Fruit fly (Drosophila melanogaster) whole organism, embryonic: ENCODE measurements around the gene Karybeta3.

Experiments
- Atf-2 ChIP-seq: fragments of 200-800 bp; sonication (Bioruptor generic); optimal IDR thresholded peaks from 2 replicates; lab custom pipeline; 2016; ENCODE audit warnings: missing biosample characterization, missing genetic modification characterization
- B-H1 ChIP-seq: fragments of 200-800 bp; sonication (Bioruptor generic); IDR thresholded peaks from 3 replicates; pipeline ENCODE4 v1.3.6; 2022; ENCODE audit warnings: missing biosample characterization, missing genetic modification characterization
- B-H2 ChIP-seq: fragments of 200-800 bp; sonication (Bioruptor generic); optimal IDR thresholded peaks from 2 replicates; lab custom pipeline; 2018; ENCODE audit warnings: missing biosample characterization, mild to moderate bottlenecking, missing genetic modification characterization
- Bdp1 ChIP-seq: fragments of 200-800 bp; sonication (Bioruptor generic); optimal IDR thresholded peaks from 3 replicates; lab custom pipeline; 2016; ENCODE audit warnings: missing biosample characterization, missing genetic modification characterization
- CG11247 ChIP-seq: fragments of 200-800 bp; sonication (Bioruptor generic); IDR thresholded peaks from 2 replicates; pipeline ENCODE4 v1.3.6; 2022; ENCODE audit warnings: missing biosample characterization, missing genetic modification characterization
- CG11398 ChIP-seq: fragments of 200-800 bp; sonication (Bioruptor generic); optimal IDR thresholded peaks from 2 replicates; lab custom pipeline; 2016; ENCODE audit warnings: missing biosample characterization, missing genetic modification characterization
- CG12236 ChIP-seq: fragments of 200-800 bp; sonication (Bioruptor generic); optimal IDR thresholded peaks from 2 replicates; lab custom pipeline; 2016; ENCODE audit warnings: missing biosample characterization, missing genetic modification characterization
- CG12659 ChIP-seq: fragments of 200-800 bp; sonication (Bioruptor generic); optimal IDR thresholded peaks from 3 replicates; lab custom pipeline; 2017; ENCODE audit warnings: mild to moderate bottlenecking, missing biosample characterization, missing genetic modification reagents, missing genetic modification characterization
- CG13287 ChIP-seq: fragments of 200-800 bp; sonication (Bioruptor generic); IDR thresholded peaks from 2 replicates; pipeline ENCODE4 v1.3.6; 2022; ENCODE audit warnings: missing biosample characterization, missing genetic modification characterization; ENCODE audit not compliant: partially characterized antibody
- CG13894 ChIP-seq: fragments of 200-800 bp; sonication (Bioruptor generic); optimal IDR thresholded peaks from 3 replicates; lab custom pipeline; 2018; ENCODE audit warnings: missing biosample characterization, mild to moderate bottlenecking, missing genetic modification characterization, moderate library complexity
- CG17361 ChIP-seq: fragments of 200-800 bp; sonication (Bioruptor generic); IDR thresholded peaks from 3 replicates; pipeline ENCODE4 v1.3.6; 2022; ENCODE audit warnings: missing biosample characterization, missing genetic modification characterization
- CG17385 ChIP-seq: fragments of 200-800 bp; sonication (Bioruptor generic); optimal IDR thresholded peaks from 3 replicates; lab custom pipeline; 2018; ENCODE audit warnings: missing biosample characterization, mild to moderate bottlenecking, missing genetic modification characterization
- CG17612 ChIP-seq: fragments of 200-800 bp; sonication (Bioruptor generic); IDR thresholded peaks from 2 replicates; pipeline ENCODE4 v1.3.6; 2022; ENCODE audit warnings: missing biosample characterization, missing genetic modification characterization
- CG2875 ChIP-seq: fragments of 200-800 bp; sonication (Bioruptor generic); optimal IDR thresholded peaks from 2 replicates; lab custom pipeline; 2017; ENCODE audit warnings: missing biosample characterization, mild to moderate bottlenecking, missing genetic modification characterization, missing genetic modification reagents
- CG3065 ChIP-seq: fragments of 200-800 bp; sonication (Bioruptor generic); optimal IDR thresholded peaks from 2 replicates; lab custom pipeline; 2016; ENCODE audit warnings: missing biosample characterization, missing genetic modification characterization
- CG31224 ChIP-seq: fragments of 200-800 bp; sonication (Bioruptor generic); IDR thresholded peaks from 2 replicates; pipeline ENCODE4 v1.3.6; 2022; ENCODE audit warnings: missing biosample characterization, missing genetic modification characterization
- CG34224 ChIP-seq: fragments of 200-800 bp; sonication (Bioruptor generic); IDR thresholded peaks from 3 replicates; pipeline ENCODE4 v1.3.6; 2022; ENCODE audit warnings: missing biosample characterization, missing genetic modification characterization; ENCODE audit not compliant: partially characterized antibody
- CG3726 ChIP-seq: fragments of 200-800 bp; sonication (Bioruptor generic); IDR thresholded peaks from 3 replicates; pipeline ENCODE4, ENCODE4 v1.3.6; 2022; ENCODE audit warnings: missing biosample characterization, missing genetic modification characterization
- CG4730 ChIP-seq: fragments of 200-800 bp; sonication (Bioruptor generic); IDR thresholded peaks from 2 replicates; pipeline ENCODE4 v1.3.6; 2022; ENCODE audit warnings: missing biosample characterization, missing genetic modification characterization
- CG6765 ChIP-seq: fragments of 200-800 bp; sonication (Bioruptor generic); optimal IDR thresholded peaks from 3 replicates; lab custom pipeline; 2017; ENCODE audit warnings: missing biosample characterization, mild to moderate bottlenecking, missing genetic modification characterization
- CG7372 ChIP-seq: fragments of 200-800 bp; sonication (Bioruptor generic); IDR thresholded peaks from 2 replicates; pipeline ENCODE4 v1.3.6; 2022; ENCODE audit warnings: missing biosample characterization, missing genetic modification characterization
- CG7928 ChIP-seq: fragments of 200-800 bp; sonication (Bioruptor generic); optimal IDR thresholded peaks from 2 replicates; lab custom pipeline; 2017; ENCODE audit warnings: missing biosample characterization, mild to moderate bottlenecking, missing genetic modification characterization
- CG8359 ChIP-seq: fragments of 200-800 bp; sonication (Bioruptor generic); optimal IDR thresholded peaks from 2 replicates; lab custom pipeline; 2017; ENCODE audit warnings: missing biosample characterization, mild to moderate bottlenecking, missing genetic modification characterization, borderline replicate concordance
- CG9215 ChIP-seq: fragments of 200-800 bp; sonication (Bioruptor generic); IDR thresholded peaks from 2 replicates; pipeline ENCODE4 v1.3.6; 2022; ENCODE audit warnings: missing biosample characterization, missing genetic modification characterization
- CG9817 ChIP-seq: fragments of 200-800 bp; sonication (Bioruptor generic); optimal IDR thresholded peaks from 2 replicates; lab custom pipeline; 2018; ENCODE audit warnings: missing biosample characterization, mild to moderate bottlenecking, missing genetic modification characterization, moderate library complexity
- Camta ChIP-seq: fragments of 200-800 bp; sonication (Bioruptor generic); optimal IDR thresholded peaks from 2 replicates; lab custom pipeline; 2016; ENCODE audit warnings: missing biosample characterization, missing genetic modification characterization
- Dbx ChIP-seq: fragments of 200-800 bp; sonication (Bioruptor generic); IDR thresholded peaks from 3 replicates; pipeline ENCODE4 v1.3.6; 2022; ENCODE audit warnings: missing biosample characterization, missing genetic modification characterization
- Dfd ChIP-seq, 2 experiments: fragments of >200 bp; optimal IDR thresholded peaks; 2 replicates each; lab custom pipeline; 2017; ENCODE audit warnings: missing biosample characterization in 2 of 2, missing genetic modification characterization in 2 of 2
- Dll ChIP-seq: fragments of 200-800 bp; sonication (Bioruptor generic); IDR thresholded peaks from 4 replicates; pipeline ENCODE4 v1.3.6; 2022; ENCODE audit warnings: missing biosample characterization, missing genetic modification characterization; ENCODE audit not compliant: partially characterized antibody
- Dp ChIP-seq: fragments of 200-800 bp; sonication (Bioruptor generic); optimal IDR thresholded peaks from 2 replicates; lab custom pipeline; 2018; ENCODE audit warnings: missing biosample characterization, mild to moderate bottlenecking, missing genetic modification characterization, moderate library complexity
- Hmx ChIP-seq: fragments of 200-800 bp; sonication (Bioruptor generic); optimal IDR thresholded peaks from 2 replicates; lab custom pipeline; 2016; ENCODE audit warnings: missing biosample characterization, missing genetic modification characterization
- Mad ChIP-seq: fragments of 200-800 bp; sonication (Bioruptor generic); optimal IDR thresholded peaks from 2 replicates; lab custom pipeline; 2016; ENCODE audit warnings: missing biosample characterization, missing genetic modification characterization
- Mrtf ChIP-seq: fragments of 200-800 bp; sonication (Bioruptor generic); IDR thresholded peaks from 3 replicates; pipeline ENCODE4 v1.3.6; 2022; ENCODE audit warnings: missing biosample characterization, missing genetic modification characterization
- Pdp1 ChIP-seq, 2 experiments: fragments of 200-800 bp; sonication (Bioruptor generic); optimal IDR thresholded peaks; 3 replicates each; lab custom pipeline; 2016; ENCODE audit warnings: missing biosample characterization in 2 of 2, missing genetic modification characterization in 2 of 2, mild to moderate bottlenecking in 1 of 2, moderate library complexity in 1 of 2
- Spps ChIP-seq: fragments of 200-800 bp; sonication (Bioruptor generic); optimal IDR thresholded peaks from 2 replicates; lab custom pipeline; 2018; ENCODE audit warnings: missing biosample characterization, mild to moderate bottlenecking, missing genetic modification characterization
- ara ChIP-seq: fragments of 200-800 bp; sonication (Bioruptor generic); IDR thresholded peaks from 2 replicates; pipeline ENCODE4 v1.3.6; 2022; ENCODE audit warnings: missing biosample characterization, missing genetic modification characterization
- caup ChIP-seq: fragments of 200-800 bp; sonication (Bioruptor generic); optimal IDR thresholded peaks from 3 replicates; lab custom pipeline; 2017; ENCODE audit warnings: missing biosample characterization, mild to moderate bottlenecking, missing genetic modification characterization, moderate library complexity; ENCODE audit not compliant: severe bottlenecking
- dan ChIP-seq: fragments of 200-800 bp; sonication (Bioruptor generic); IDR thresholded peaks from 2 replicates; pipeline ENCODE4 v1.3.6; 2022; ENCODE audit warnings: missing biosample characterization, missing genetic modification characterization
- dm ChIP-seq: fragments of 200-800 bp; sonication (Bioruptor generic); optimal IDR thresholded peaks from 3 replicates; lab custom pipeline; 2016; ENCODE audit warnings: missing biosample characterization, missing genetic modification characterization
- dmrt99B ChIP-seq: fragments of 200-800 bp; sonication (Bioruptor generic); optimal IDR thresholded peaks from 2 replicates; lab custom pipeline; 2018; ENCODE audit warnings: missing biosample characterization, mild to moderate bottlenecking, missing genetic modification characterization, moderate library complexity
- ems ChIP-seq: fragments of 200-800 bp; sonication (Bioruptor generic); optimal IDR thresholded peaks from 3 replicates; lab custom pipeline; 2016; ENCODE audit warnings: missing biosample characterization, missing genetic modification characterization
- eve ChIP-seq, 2 experiments: fragments of >200 bp; optimal IDR thresholded peaks; 2 replicates each; lab custom pipeline; 2017; ENCODE audit warnings: missing biosample characterization in 2 of 2, missing genetic modification characterization in 2 of 2
- gce ChIP-seq: fragments of 200-800 bp; sonication (Bioruptor generic); IDR thresholded peaks from 3 replicates; pipeline ENCODE4 v1.3.6; 2022; ENCODE audit warnings: missing biosample characterization, missing genetic modification characterization
- grn ChIP-seq: fragments of 200-800 bp; sonication (Bioruptor generic); optimal IDR thresholded peaks from 3 replicates; lab custom pipeline; 2017; ENCODE audit warnings: missing biosample characterization, missing genetic modification characterization
- gsb-n ChIP-seq: fragments of 200-800 bp; sonication (Bioruptor generic); optimal IDR thresholded peaks from 3 replicates; lab custom pipeline; 2018; ENCODE audit warnings: missing biosample characterization, mild to moderate bottlenecking, missing genetic modification characterization
- nmo ChIP-seq: fragments of 200-800 bp; sonication (Bioruptor generic); optimal IDR thresholded peaks from 2 replicates; lab custom pipeline; 2018; ENCODE audit warnings: missing biosample characterization, mild to moderate bottlenecking, missing genetic modification characterization, moderate library complexity
- ro ChIP-seq: fragments of 200-800 bp; sonication (Bioruptor generic); IDR thresholded peaks from 2 replicates; pipeline ENCODE4 v1.3.6; 2022; ENCODE audit warnings: missing biosample characterization, missing genetic modification characterization
- sd ChIP-seq: fragments of 200-800 bp; sonication (Bioruptor generic); optimal IDR thresholded peaks from 3 replicates; lab custom pipeline; 2018; ENCODE audit warnings: missing biosample characterization, mild to moderate bottlenecking, missing genetic modification characterization, moderate library complexity
- tio ChIP-seq: fragments of 200-800 bp; sonication (Bioruptor generic); optimal IDR thresholded peaks from 2 replicates; lab custom pipeline; 2017; ENCODE audit warnings: missing biosample characterization, missing genetic modification characterization, inconsistent platforms
- wek ChIP-seq: fragments of 200-800 bp; sonication (Bioruptor generic); optimal IDR thresholded peaks from 3 replicates; lab custom pipeline; 2018; ENCODE audit warnings: missing biosample characterization, mild to moderate bottlenecking, missing genetic modification characterization, moderate library complexity
- zfh1 ChIP-seq: fragments of 200-800 bp; sonication (Bioruptor generic); IDR thresholded peaks from 3 replicates; pipeline ENCODE4 v1.3.6; 2022; ENCODE audit warnings: missing biosample characterization, missing genetic modification characterization

Karybeta3 gene

dm6 chr3R:4663068-4663467, 14.1 kb downstream of the Karybeta3 start (continued):
- TF ChIP-seq CG34224 (GFP tag; lab: Robert Waterston, UW) (no peak), ems (GFP tag; lab: Kevin White, UChicago) (no peak), wek (GFP tag; lab: Kevin White, UChicago) (no peak), Atf-2 (GFP tag; lab: Kevin White, UChicago) (no peak), Bdp1 (GFP tag; lab: Kevin White, UChicago) (no peak), dan (GFP tag; lab: Robert Waterston, UW) (no peak), CG11247 (GFP tag; lab: Robert Waterston, UW) (peak; percentile 53), caup (GFP tag; lab: Kevin White, UChicago) (peak; percentile 58), ara (GFP tag; lab: Robert Waterston, UW) (peak; percentile 87), Dbx (GFP tag; lab: Robert Waterston, UW) (no peak), CG9817 (peak; percentile 51), Dp (GFP tag; lab: Kevin White, UChicago) (no peak), Pdp1 (GFP tag; optimal IDR thresholded peaks at IDR 0.05; lab: Kevin White, UChicago) (peak; percentile 24 to 74), gsb-n (tag; lab: Kevin White, UChicago) (peak; percentile 81), Dll (no peak), CG13894 (no peak), CG7372 (GFP tag; lab: Robert Waterston, UW) (peak; percentile 75), tio (GFP tag; lab: Kevin White, UChicago) (peak; percentile 59), Hmx (GFP tag; lab: Kevin White, UChicago) (peak; percentile 25), CG2875 (GFP tag; lab: Kevin White, UChicago) (peak; percentile 64), CG4730 (GFP tag; lab: Robert Waterston, UW) (peak; percentile 72), CG9215 (0 out of 2 replicates have a peak, but pooled peaks have one; percentile 43), B-H2 (no peak), dmrt99B (tag; lab: Kevin White, UChicago) (peak; percentile 91), Dfd (GFP tag; optimal IDR thresholded peaks at IDR 0.05; lab: Kevin White, UChicago) (no peak), CG6765 (GFP tag; lab: Kevin White, UChicago) (peak; percentile 8), nmo (peak; percentile 62), CG12659 (peak; percentile 2), Spps (tag; lab: Kevin White, UChicago) (peak; percentile 49), Mrtf (GFP tag; lab: Robert Waterston, UW) (peak; percentile 56; the same call in 1 of the 3 replicates), ro (GFP tag; lab: Robert Waterston, UW) (peak; percentile 54; the same call in 1 of the 2 replicates), Mad (no peak), CG3065 (GFP tag; lab: Kevin White, UChicago) (no peak), zfh1 (GFP tag; lab: Robert Waterston, UW) (peak; percentile 93), CG31224 (GFP tag; lab: Robert Waterston, UW) (peak; percentile 51; the same call in 1 of the 2 replicates), eve (GFP tag; optimal IDR thresholded peaks at IDR 0.05; lab: Kevin White, UChicago) (peak; percentile 29 to 85), B-H1 (GFP tag; lab: Robert Waterston, UW) (peak; percentile 71; the same call in 2 of the 3 replicates), sd (tag; lab: Kevin White, UChicago) (no peak), CG17612 (GFP tag; lab: Robert Waterston, UW) (peak; percentile 58; the same call in 1 of the 2 replicates), grn (GFP tag; lab: Kevin White, UChicago) (peak; percentile 60), CG17361 (GFP tag; lab: Robert Waterston, UW) (peak; percentile 91), CG7928 (peak; percentile 11), gce (GFP tag; lab: Robert Waterston, UW) (peak; percentile 81), CG12236 (GFP tag; lab: Kevin White, UChicago) (no peak), CG3726 (GFP tag; lab: Robert Waterston, UW) (peak; percentile 72; the same call in 1 of the 3 replicates), CG17385 (peak; percentile 67), CG11398 (GFP tag; lab: Kevin White, UChicago) (no peak), Camta (GFP tag; lab: Kevin White, UChicago) (peak; percentile 76), CG8359 (GFP tag; lab: Kevin White, UChicago) (peak; percentile 80), dm (GFP tag; lab: Kevin White, UChicago) (no peak), CG13287 (GFP tag; lab: Robert Waterston, UW) (no peak)
